Fruit fly (Drosophila melanogaster) whole organism, embryonic: ENCODE data around the gene p115.

Experiments
- Aef1 ChIP-seq: fragments of 200-800 bp; sonication (Bioruptor generic); IDR thresholded peaks from 3 replicates; pipeline ENCODE4 v1.3.6; 2022; ENCODE audit warnings: missing biosample characterization, missing genetic modification characterization
- Bdp1 ChIP-seq: fragments of 200-800 bp; sonication (Bioruptor generic); optimal IDR thresholded peaks from 3 replicates; lab custom pipeline; 2016; ENCODE audit warnings: missing biosample characterization, missing genetic modification characterization
- CG10147 ChIP-seq: fragments of 200-800 bp; sonication (Bioruptor generic); optimal IDR thresholded peaks from 2 replicates; lab custom pipeline; 2019; ENCODE audit warnings: missing biosample characterization, mild to moderate bottlenecking, missing genetic modification characterization, moderate library complexity
- CG10431 ChIP-seq: fragments of 200-800 bp; sonication (Bioruptor generic); optimal IDR thresholded peaks from 3 replicates; lab custom pipeline; 2018; ENCODE audit warnings: missing biosample characterization, mild to moderate bottlenecking, missing genetic modification characterization
- CG11504 ChIP-seq: fragments of 200-800 bp; sonication (Bioruptor generic); optimal IDR thresholded peaks from 3 replicates; lab custom pipeline; 2019; ENCODE audit warnings: missing biosample characterization, mild to moderate bottlenecking, missing genetic modification characterization, moderate library complexity
- CG12071 ChIP-seq: fragments of 200-800 bp; sonication (Bioruptor generic); optimal IDR thresholded peaks from 3 replicates; lab custom pipeline; 2018; ENCODE audit warnings: missing biosample characterization, mild to moderate bottlenecking, missing genetic modification characterization
- CG13296 ChIP-seq: fragments of 200-800 bp; sonication (Bioruptor generic); optimal IDR thresholded peaks from 3 replicates; lab custom pipeline; 2018; ENCODE audit warnings: missing biosample characterization, mild to moderate bottlenecking, missing genetic modification characterization
- CG13894 ChIP-seq: fragments of 200-800 bp; sonication (Bioruptor generic); optimal IDR thresholded peaks from 3 replicates; lab custom pipeline; 2018; ENCODE audit warnings: missing biosample characterization, mild to moderate bottlenecking, missing genetic modification characterization, moderate library complexity
- CG14441 ChIP-seq: fragments of 200-800 bp; sonication (Bioruptor generic); IDR thresholded peaks from 2 replicates; pipeline ENCODE4 v1.3.6; 2022; ENCODE audit warnings: missing biosample characterization, missing genetic modification characterization
- CG1529 ChIP-seq: fragments of 200-800 bp; sonication (Bioruptor generic); optimal IDR thresholded peaks from 3 replicates; lab custom pipeline; 2018; ENCODE audit warnings: missing biosample characterization, missing genetic modification characterization
- CG15479 ChIP-seq: fragments of 200-800 bp; sonication (Bioruptor generic); optimal IDR thresholded peaks from 3 replicates; lab custom pipeline; 2019; ENCODE audit warnings: missing biosample characterization, mild to moderate bottlenecking, missing genetic modification characterization, moderate library complexity
- CG17829 ChIP-seq: fragments of 200-800 bp; optimal IDR thresholded peaks from 2 replicates; lab custom pipeline; 2019; ENCODE audit warnings: missing biosample characterization, mild to moderate bottlenecking, missing genetic modification characterization, moderate library complexity
- CG2116 ChIP-seq: fragments of 200-800 bp; sonication (Bioruptor generic); optimal IDR thresholded peaks from 3 replicates; lab custom pipeline; 2018; ENCODE audit warnings: missing biosample characterization, mild to moderate bottlenecking, missing genetic modification characterization
- CG2875 ChIP-seq: fragments of 200-800 bp; sonication (Bioruptor generic); optimal IDR thresholded peaks from 2 replicates; lab custom pipeline; 2017; ENCODE audit warnings: missing biosample characterization, mild to moderate bottlenecking, missing genetic modification characterization, missing genetic modification reagents
- CG30020 ChIP-seq: fragments of 200-800 bp; optimal IDR thresholded peaks from 2 replicates; lab custom pipeline; 2019; ENCODE audit warnings: missing biosample characterization, mild to moderate bottlenecking, missing genetic modification characterization, moderate library complexity
- CG31365 ChIP-seq: fragments of 200-800 bp; sonication (Bioruptor generic); optimal IDR thresholded peaks from 2 replicates; lab custom pipeline; 2018; ENCODE audit warnings: missing biosample characterization, mild to moderate bottlenecking, missing genetic modification characterization
- CG32767 ChIP-seq: fragments of 200-800 bp; sonication (Bioruptor generic); IDR thresholded peaks from 2 replicates; pipeline ENCODE4 v1.3.6; 2022; ENCODE audit warnings: missing biosample characterization, missing genetic modification characterization
- CG3281 ChIP-seq: fragments of 200-800 bp; sonication (Bioruptor generic); optimal IDR thresholded peaks from 3 replicates; lab custom pipeline; 2017; ENCODE audit warnings: missing biosample characterization, mild to moderate bottlenecking, missing genetic modification characterization
- CG33557 ChIP-seq: fragments of 200-800 bp; sonication (Bioruptor generic); optimal IDR thresholded peaks from 2 replicates; lab custom pipeline; 2019; ENCODE audit warnings: missing biosample characterization, mild to moderate bottlenecking, missing genetic modification characterization, moderate library complexity
- CG4820 ChIP-seq: fragments of 200-800 bp; sonication (Bioruptor generic); optimal IDR thresholded peaks from 3 replicates; lab custom pipeline; 2016; ENCODE audit warnings: missing biosample characterization, missing genetic modification characterization
- CG6654 ChIP-seq: fragments of 200-800 bp; sonication (Bioruptor generic); optimal IDR thresholded peaks from 2 replicates; lab custom pipeline; 2017; ENCODE audit warnings: missing biosample characterization, mild to moderate bottlenecking, missing genetic modification characterization
- CG6765 ChIP-seq: fragments of 200-800 bp; sonication (Bioruptor generic); optimal IDR thresholded peaks from 3 replicates; lab custom pipeline; 2017; ENCODE audit warnings: missing biosample characterization, mild to moderate bottlenecking, missing genetic modification characterization
- CG6813 ChIP-seq: fragments of 200-800 bp; sonication (Bioruptor generic); optimal IDR thresholded peaks from 2 replicates; lab custom pipeline; 2017; ENCODE audit warnings: missing biosample characterization, missing genetic modification characterization, mild to moderate bottlenecking, moderate library complexity, missing genetic modification reagents
- CG7745 ChIP-seq: fragments of 200-800 bp; sonication (Bioruptor generic); optimal IDR thresholded peaks from 2 replicates; lab custom pipeline; 2018; ENCODE audit warnings: missing biosample characterization, mild to moderate bottlenecking, missing genetic modification characterization, moderate library complexity
- CG7928 ChIP-seq: fragments of 200-800 bp; sonication (Bioruptor generic); optimal IDR thresholded peaks from 2 replicates; lab custom pipeline; 2017; ENCODE audit warnings: missing biosample characterization, mild to moderate bottlenecking, missing genetic modification characterization
- CG9727 ChIP-seq: fragments of 200-800 bp; sonication (Bioruptor generic); optimal IDR thresholded peaks from 3 replicates; lab custom pipeline; 2017; ENCODE audit warnings: missing biosample characterization, mild to moderate bottlenecking, missing genetic modification characterization
- D19A ChIP-seq: fragments of 200-800 bp; optimal IDR thresholded peaks from 3 replicates; lab custom pipeline; 2019; ENCODE audit warnings: missing biosample characterization, mild to moderate bottlenecking, missing genetic modification characterization, moderate library complexity
- D19B ChIP-seq: fragments of 200-800 bp; sonication (Bioruptor generic); optimal IDR thresholded peaks from 2 replicates; lab custom pipeline; 2017; ENCODE audit warnings: missing biosample characterization, mild to moderate bottlenecking, missing genetic modification characterization
- MTF-1 ChIP-seq: fragments of 200-800 bp; sonication (Bioruptor generic); optimal IDR thresholded peaks from 2 replicates; lab custom pipeline; 2018; ENCODE audit warnings: missing biosample characterization, mild to moderate bottlenecking, missing genetic modification characterization, borderline replicate concordance
- Med ChIP-seq: fragments of 200-800 bp; sonication (Bioruptor generic); peaks from one replicate; lab custom pipeline; 2016; ENCODE audit warnings: missing biosample characterization, missing genetic modification characterization, mild to moderate bottlenecking, inconsistent platforms, moderate library complexity
- Stat92E ChIP-seq, 3 experiments: fragments of >200 bp in 2 of 3; fragments of 200-800 bp in 1 of 3; sonication (Bioruptor generic) in 1 of 3; optimal IDR thresholded peaks; 2 replicates each; lab custom pipeline; 2017 to 2019; ENCODE audit warnings: missing biosample characterization in 3 of 3, missing genetic modification characterization in 3 of 3, mild to moderate bottlenecking in 1 of 3, moderate library complexity in 1 of 3
- ac ChIP-seq: fragments of 200-800 bp; sonication (Bioruptor generic); optimal IDR thresholded peaks from 3 replicates; lab custom pipeline; 2017; ENCODE audit warnings: missing biosample characterization, mild to moderate bottlenecking, missing genetic modification characterization
- ato ChIP-seq: fragments of 200-800 bp; sonication (Bioruptor generic); IDR thresholded peaks from 2 replicates; pipeline ENCODE4 v1.3.6; 2022; ENCODE audit warnings: missing biosample characterization, missing genetic modification characterization; ENCODE audit not compliant: partially characterized antibody
- az2 ChIP-seq: fragments of 200-800 bp; sonication (Bioruptor generic); optimal IDR thresholded peaks from 3 replicates; lab custom pipeline; 2016; ENCODE audit warnings: missing biosample characterization, missing genetic modification characterization
- btn ChIP-seq: fragments of 200-800 bp; sonication (Bioruptor generic); optimal IDR thresholded peaks from 2 replicates; lab custom pipeline; 2016; ENCODE audit warnings: missing biosample characterization, missing genetic modification characterization
- caup ChIP-seq: fragments of 200-800 bp; sonication (Bioruptor generic); optimal IDR thresholded peaks from 3 replicates; lab custom pipeline; 2017; ENCODE audit warnings: missing biosample characterization, mild to moderate bottlenecking, missing genetic modification characterization, moderate library complexity; ENCODE audit not compliant: severe bottlenecking
- dati ChIP-seq: fragments of 200-800 bp; sonication (Bioruptor generic); IDR thresholded peaks from 2 replicates; pipeline ENCODE4 v1.3.6; 2022; ENCODE audit warnings: missing biosample characterization, missing genetic modification characterization
- fd102C ChIP-seq: fragments of 200-800 bp; sonication (Bioruptor generic); optimal IDR thresholded peaks from 2 replicates; lab custom pipeline; 2018; ENCODE audit warnings: missing biosample characterization, mild to moderate bottlenecking, missing genetic modification characterization, moderate library complexity
- ham ChIP-seq: fragments of 200-800 bp; sonication (Bioruptor generic); IDR thresholded peaks from 2 replicates; pipeline ENCODE4 v1.3.6; 2022; ENCODE audit warnings: missing biosample characterization, missing genetic modification characterization
- kni ChIP-seq: fragments of 200-800 bp; sonication (Bioruptor generic); optimal IDR thresholded peaks from 3 replicates; lab custom pipeline; 2017; ENCODE audit warnings: mild to moderate bottlenecking, missing biosample characterization, missing genetic modification reagents, missing genetic modification characterization
- luna ChIP-seq: fragments of 200-800 bp; sonication (Bioruptor generic); optimal IDR thresholded peaks from 2 replicates; lab custom pipeline; 2016; ENCODE audit warnings: missing biosample characterization, missing genetic modification characterization
- oc ChIP-seq: fragments of 200-800 bp; sonication (Bioruptor generic); optimal IDR thresholded peaks from 2 replicates; lab custom pipeline; 2018; ENCODE audit warnings: missing biosample characterization, mild to moderate bottlenecking, missing genetic modification characterization, moderate library complexity
- pb ChIP-seq: fragments of 200-800 bp; sonication (Bioruptor generic); optimal IDR thresholded peaks from 3 replicates; lab custom pipeline; 2016; ENCODE audit warnings: missing biosample characterization, missing genetic modification characterization
- sens ChIP-seq: fragments of 200-800 bp; sonication (Bioruptor generic); peaks from one replicate; lab custom pipeline; 2016; ENCODE audit warnings: missing biosample characterization, missing genetic modification characterization
- sr ChIP-seq: fragments of 200-800 bp; sonication (Bioruptor generic); IDR thresholded peaks from 3 replicates; pipeline ENCODE4 v1.3.6; 2022; ENCODE audit warnings: missing biosample characterization, missing genetic modification characterization
- ssp ChIP-seq: fragments of 200-800 bp; sonication (Bioruptor generic); IDR thresholded peaks from 2 replicates; pipeline ENCODE4 v1.3.6; 2022; ENCODE audit warnings: missing biosample characterization, missing genetic modification characterization
- stc ChIP-seq: fragments of 200-800 bp; sonication (Bioruptor generic); IDR thresholded peaks from 2 replicates; pipeline ENCODE4 v1.3.6; 2022; ENCODE audit warnings: missing biosample characterization, missing genetic modification characterization
- tll ChIP-seq, 2 experiments: fragments of 200-800 bp in 1 of 2; fragments of >200 bp in 1 of 2; sonication (Bioruptor generic) in 1 of 2; optimal IDR thresholded peaks; 2 replicates each; lab custom pipeline; 2017 to 2019; ENCODE audit warnings: missing biosample characterization in 2 of 2, missing genetic modification characterization in 2 of 2, mild to moderate bottlenecking in 1 of 2, moderate library complexity in 1 of 2

The p115 gene

dm6 chrX:7933210-7933915 is 39.5 kb downstream of the p115 start, which contains the start of the genes Dhdds and RpS14a (continued):
- TF ChIP-seq CG14441 (GFP tag; lab: Robert Waterston, UW) (0 out of 2 replicates have a peak, but pooled peaks have one; percentile 7), Bdp1 (peak; percentile 24), CG4820 (GFP tag; lab: Kevin White, UChicago) (peak; percentile 58), CG6813 (GFP tag; lab: Kevin White, UChicago) (peak; percentile 41), ac (GFP tag; lab: Kevin White, UChicago) (no peak), ato (GFP tag; lab: Robert Waterston, UW) (peak; percentile 34; the same call in 1 of the 2 replicates), MTF-1 (GFP tag; lab: Kevin White, UChicago) (peak; percentile 68), CG2116 (peak; percentile 97), stc (GFP tag; lab: Robert Waterston, UW) (no peak), CG2875 (GFP tag; lab: Kevin White, UChicago) (peak; percentile 21), az2 (peak; percentile 17), dati (GFP tag; lab: Robert Waterston, UW) (no peak), CG17829 (peak; percentile 44), sens (peak; percentile 89), CG13894 (no peak), ham (GFP tag; lab: Robert Waterston, UW) (no peak), CG32767 (GFP tag; lab: Robert Waterston, UW) (no peak), D19A (no peak), luna (GFP tag; lab: Kevin White, UChicago) (no peak), CG7928 (peak; percentile 62), CG10431 (GFP tag; lab: Kevin White, UChicago) (peak; percentile 74), ssp (GFP tag; lab: Robert Waterston, UW) (no peak), sr (GFP tag; lab: Robert Waterston, UW) (no peak), CG10147 (GFP tag; lab: Kevin White, UChicago) (peak; percentile 72), CG9727 (GFP tag; lab: Kevin White, UChicago) (peak; percentile 90), CG12071 (GFP tag; lab: Kevin White, UChicago) (peak; percentile 57), CG31365 (tag; lab: Kevin White, UChicago) (peak; percentile 11), Med (GFP tag; lab: Kevin White, UChicago) (peak; percentile 90), Aef1 (GFP tag; lab: Robert Waterston, UW) (no peak), CG6765 (GFP tag; lab: Kevin White, UChicago) (peak; percentile 57), CG11504 (no peak), caup (peak; percentile 75), CG6654 (GFP tag; lab: Kevin White, UChicago) (peak; percentile 8), CG33557 (GFP tag; lab: Kevin White, UChicago) (peak; percentile 63), kni (GFP tag; lab: Kevin White, UChicago) (peak; percentile 68), CG3281 (peak; percentile 62), D19B (GFP tag; lab: Kevin White, UChicago) (peak; percentile 47), CG30020 (tag; lab: Kevin White, UChicago) (peak; percentile 50), oc (tag; lab: Kevin White, UChicago) (no peak), tll (GFP tag; optimal IDR thresholded peaks at IDR 0.05; lab: Kevin White, UChicago) (peak; percentile 19 to 85), CG7745 (tag; lab: Kevin White, UChicago) (no peak), CG15479 (GFP tag; lab: Kevin White, UChicago) (no peak), pb (peak; percentile 31), Stat92E (GFP tag; optimal IDR thresholded peaks at IDR 0.05; lab: Kevin White, UChicago) (peak in 1 of 3 experiments; percentile 44), CG13296 (GFP tag; lab: Kevin White, UChicago) (peak; percentile 67), fd102C (GFP tag; lab: Kevin White, UChicago) (no peak), btn (no peak), CG1529 (GFP tag; lab: Kevin White, UChicago) (peak; percentile 19)
